Fruit fly (Drosophila melanogaster) whole organism, wandering third instar larva: Measurements from ENCODE around the gene stac.

Source experiments
- Abd-B ChIP-seq: fragments of >200 bp; optimal IDR thresholded peaks from 2 replicates; lab custom pipeline; 2017; ENCODE audit warnings: missing biosample characterization, missing genetic modification characterization
- CG9705 ChIP-seq: fragments of 200-800 bp; sonication (Bioruptor generic); optimal IDR thresholded peaks from 2 replicates; lab custom pipeline; 2018; ENCODE audit warnings: missing biosample characterization, mild to moderate bottlenecking, missing genetic modification characterization
- CrebA ChIP-seq: fragments of 200-800 bp; sonication (Bioruptor generic); optimal IDR thresholded peaks from 2 replicates; lab custom pipeline; 2016; ENCODE audit warnings: missing biosample characterization, mild to moderate bottlenecking, missing genetic modification characterization, borderline replicate concordance
- Dif ChIP-seq: fragments of 200-275, 200-300 bp; sonication (Bioruptor generic); optimal IDR thresholded peaks from 2 replicates; lab custom pipeline; 2018; ENCODE audit warnings: missing biosample characterization, missing genetic modification characterization; ENCODE audit not compliant: partially characterized antibody
- GATAd ChIP-seq: sonication (Bioruptor generic); optimal IDR thresholded peaks from 2 replicates; lab custom pipeline; 2016; ENCODE audit warnings: missing biosample characterization, missing genetic modification characterization
- HLH106 ChIP-seq: fragments of 200-800 bp; optimal IDR thresholded peaks from 3 replicates; lab custom pipeline; 2019; ENCODE audit warnings: missing biosample characterization, mild to moderate bottlenecking, missing genetic modification characterization, moderate library complexity
- Hnf4 ChIP-seq: fragments of 200-800 bp; sonication (Bioruptor generic); optimal IDR thresholded peaks from 2 replicates; lab custom pipeline; 2016; ENCODE audit warnings: missing biosample characterization, mild to moderate bottlenecking, missing genetic modification characterization
- Hr78 ChIP-seq: fragments of >200 bp; optimal IDR thresholded peaks from 2 replicates; lab custom pipeline; 2017; ENCODE audit warnings: missing biosample characterization, missing genetic modification characterization
- Hr83 ChIP-seq: fragments of 200-300 bp; sonication (Bioruptor generic); optimal IDR thresholded peaks from 2 replicates; lab custom pipeline; 2016; ENCODE audit warnings: missing biosample characterization, mild to moderate bottlenecking, missing genetic modification characterization, moderate library complexity; ENCODE audit not compliant: poor library complexity, severe bottlenecking
- Mio ChIP-seq: sonication (Bioruptor generic); optimal IDR thresholded peaks from 2 replicates; lab custom pipeline; 2016; ENCODE audit warnings: missing biosample characterization, missing genetic modification characterization
- OdsH ChIP-seq: fragments of 200-800 bp; sonication (Bioruptor generic); optimal IDR thresholded peaks from 2 replicates; lab custom pipeline; 2016; ENCODE audit warnings: missing biosample characterization, mild to moderate bottlenecking, missing genetic modification characterization
- Rel ChIP-seq, 2 experiments: fragments of 200-800 bp; sonication (Bioruptor generic) in 1 of 2; optimal IDR thresholded peaks; 2 replicates in 1 of 2; 3 replicates in 1 of 2; lab custom pipeline; 2016 to 2019; ENCODE audit warnings: mild to moderate bottlenecking in 2 of 2, missing biosample characterization in 2 of 2, missing genetic modification characterization in 2 of 2, moderate library complexity in 1 of 2
- Sp1 ChIP-seq: fragments of 200-800 bp; sonication (Bioruptor generic); optimal IDR thresholded peaks from 3 replicates; lab custom pipeline; 2019; ENCODE audit warnings: missing biosample characterization, mild to moderate bottlenecking, missing genetic modification characterization, moderate library complexity
- Vsx2 ChIP-seq: fragments of 200-300, 225-300 bp; sonication (Bioruptor generic); optimal IDR thresholded peaks from 2 replicates; lab custom pipeline; 2018; ENCODE audit warnings: missing biosample characterization, missing genetic modification characterization; ENCODE audit not compliant: partially characterized antibody
- br ChIP-seq: fragments of 200-800 bp; sonication (Bioruptor generic); optimal IDR thresholded peaks from 2 replicates; lab custom pipeline; 2016; ENCODE audit warnings: missing biosample characterization, missing genetic modification characterization
- brk ChIP-seq: fragments of 200-800 bp; sonication (Bioruptor generic); optimal IDR thresholded peaks from 2 replicates; lab custom pipeline; 2016; ENCODE audit warnings: missing biosample characterization, mild to moderate bottlenecking, missing genetic modification characterization
- dl ChIP-seq, 2 experiments: fragments of 175-275, 200-275 bp in 1 of 2; fragments of 200-275 bp in 1 of 2; sonication (Bioruptor generic); optimal IDR thresholded peaks; lab custom pipeline; 2018; ENCODE audit warnings: mild to moderate bottlenecking in 2 of 2, missing biosample characterization in 2 of 2, missing genetic modification characterization in 2 of 2, moderate library complexity in 2 of 2; ENCODE audit not compliant: partially characterized antibody in 2 of 2, insufficient read depth in 1 of 2
- dmrt93B ChIP-seq: fragments of 200-800 bp; sonication (Bioruptor generic); optimal IDR thresholded peaks from 2 replicates; lab custom pipeline; 2018; ENCODE audit warnings: missing biosample characterization, mild to moderate bottlenecking, missing genetic modification characterization
- dsf ChIP-seq: sonication (Bioruptor generic); optimal IDR thresholded peaks from 2 replicates; lab custom pipeline; 2016; ENCODE audit warnings: missing biosample characterization, missing genetic modification characterization, borderline replicate concordance
- ey ChIP-seq: fragments of 200-800 bp; sonication (Bioruptor generic); optimal IDR thresholded peaks from 2 replicates; lab custom pipeline; 2016; ENCODE audit warnings: missing biosample characterization, missing genetic modification characterization
- foxo ChIP-seq, 2 experiments: fragments of 200-800 bp; sonication (Bioruptor generic); optimal IDR thresholded peaks; 2 replicates in 1 of 2; 3 replicates in 1 of 2; lab custom pipeline; 2016 to 2017; ENCODE audit warnings: missing biosample characterization in 2 of 2, missing genetic modification characterization in 2 of 2
- fru ChIP-seq: fragments of 200-800 bp; sonication (Bioruptor generic); optimal IDR thresholded peaks from 3 replicates; lab custom pipeline; 2016; ENCODE audit warnings: missing biosample characterization, mild to moderate bottlenecking, missing genetic modification characterization
- h ChIP-seq: fragments of 200-800 bp; sonication (Bioruptor generic); optimal IDR thresholded peaks from 3 replicates; lab custom pipeline; 2016; ENCODE audit warnings: missing biosample characterization, mild to moderate bottlenecking, missing genetic modification characterization
- jim ChIP-seq: fragments of 175-275, 200-325 bp; sonication (Bioruptor generic); optimal IDR thresholded peaks from 2 replicates; lab custom pipeline; 2016; ENCODE audit warnings: missing biosample characterization, mild to moderate bottlenecking, missing genetic modification characterization
- lola ChIP-seq: fragments of >200 bp; optimal IDR thresholded peaks from 2 replicates; lab custom pipeline; 2017; ENCODE audit warnings: missing biosample characterization, missing genetic modification characterization
- psq ChIP-seq: fragments of 200-800 bp; sonication (Bioruptor generic); optimal IDR thresholded peaks from 3 replicates; lab custom pipeline; 2017; ENCODE audit warnings: missing biosample characterization, mild to moderate bottlenecking, missing genetic modification characterization, moderate library complexity
- rgr ChIP-seq: fragments of 200-800 bp; sonication (Bioruptor generic); optimal IDR thresholded peaks from 3 replicates; lab custom pipeline; 2016; ENCODE audit warnings: missing biosample characterization, mild to moderate bottlenecking, missing genetic modification characterization
- sage ChIP-seq: fragments of 200-800 bp; sonication (Bioruptor generic); optimal IDR thresholded peaks from 2 replicates; lab custom pipeline; 2016; ENCODE audit warnings: missing biosample characterization, mild to moderate bottlenecking, missing genetic modification characterization
- woc ChIP-seq: sonication (Bioruptor generic); optimal IDR thresholded peaks from 2 replicates; lab custom pipeline; 2016; ENCODE audit warnings: missing biosample characterization, mild to moderate bottlenecking, missing genetic modification characterization

The stac gene

dm6 chr3R:25056016-25056415 is at the start of gene stac, which contains the start of gene CG31111:
stac (plus strand) TSS chr3R:25056286.
CG31111 (minus strand) TSS chr3R:25056177.
- no peak for TF ChIP-seq Hr78 (GFP tag; lab: Kevin White, UChicago)
- TF ChIP-seq Mio = no peak
- no peak for TF ChIP-seq HLH106 (tag; lab: Kevin White, UChicago)
- TF ChIP-seq Abd-B (GFP tag; lab: Kevin White, UChicago) = no peak
- TF ChIP-seq sage = peak; percentile 52
- no peak for TF ChIP-seq dmrt93B
- no peak for TF ChIP-seq Hnf4
- TF ChIP-seq GATAd (GFP tag; lab: Kevin White, UChicago) = no peak
- no peak for TF ChIP-seq Sp1 (GFP tag; lab: Kevin White, UChicago)
- TF ChIP-seq fru (GFP tag; lab: Kevin White, UChicago) = no peak
- TF ChIP-seq psq (GFP tag; lab: Kevin White, UChicago) = no peak
- no peak for TF ChIP-seq dsf (GFP tag; lab: Kevin White, UChicago)
- TF ChIP-seq ey (GFP tag; lab: Kevin White, UChicago) = no peak
- TF ChIP-seq woc (GFP tag; lab: Kevin White, UChicago) = no peak
- TF ChIP-seq br = no peak
- no peak for TF ChIP-seq CG9705 (GFP tag; lab: Kevin White, UChicago)
- no peak for TF ChIP-seq Rel (GFP tag; optimal IDR thresholded peaks at IDR 0.05; lab: Kevin White, UChicago)
- TF ChIP-seq Rel (tag; optimal IDR thresholded peaks at IDR 0.05; lab: Kevin White, UChicago) = peak; percentile 22

- TF ChIP-seq brk (GFP tag; lab: Kevin White, UChicago) (no peak), br (peak; percentile 42), rgr (GFP tag; lab: Kevin White, UChicago) (peak; percentile 10), HLH106 (tag; lab: Kevin White, UChicago) (peak; percentile 58), jim (GFP tag; lab: Kevin White, UChicago) (no peak), foxo (GFP tag; optimal IDR thresholded peaks at IDR 0.05; lab: Kevin White, UChicago) (peak in 1 of 2 experiments; percentile 58), dmrt93B (peak; percentile 33), fru (GFP tag; lab: Kevin White, UChicago) (peak; percentile 51), GATAd (GFP tag; lab: Kevin White, UChicago) (no peak), h (GFP tag; lab: Kevin White, UChicago) (peak; percentile 59), OdsH (peak; percentile 22), Sp1 (GFP tag; lab: Kevin White, UChicago) (peak; percentile 44), woc (GFP tag; lab: Kevin White, UChicago) (peak; percentile 22), ey (GFP tag; lab: Kevin White, UChicago) (peak; percentile 18)
Measured at dm6 chr3R:25009745-25010446, 46.2 kb upstream of the stac start.

dm6 chr3R:25012016-25012415 is 44.1 kb upstream of the stac start:
- TF ChIP-seq dl (GFP tag; optimal IDR thresholded peaks at IDR 0.05; lab: Kevin White, UChicago; ENCODE audit: insufficient read depth in 1 of 2, partially characterized antibody in 2 of 2) (no peak), CrebA (no peak), fru (GFP tag; lab: Kevin White, UChicago) (no peak), foxo (GFP tag; optimal IDR thresholded peaks at IDR 0.05; lab: Kevin White, UChicago) (no peak), h (GFP tag; lab: Kevin White, UChicago) (no peak), psq (GFP tag; lab: Kevin White, UChicago) (no peak), Hnf4 (no peak), Vsx2 (GFP tag; lab: Kevin White, UChicago) (no peak), woc (GFP tag; lab: Kevin White, UChicago) (no peak), OdsH (no peak), Mio (no peak), sage (no peak), jim (GFP tag; lab: Kevin White, UChicago) (no peak), Hr83 (GFP tag; lab: Kevin White, UChicago) (no peak), lola (GFP tag; lab: Kevin White, UChicago) (no peak), ey (GFP tag; lab: Kevin White, UChicago) (no peak), Rel (GFP tag; optimal IDR thresholded peaks at IDR 0.05; lab: Kevin White, UChicago) (no peak), Rel (tag; optimal IDR thresholded peaks at IDR 0.05; lab: Kevin White, UChicago) (no peak), Dif (GFP tag; lab: Kevin White, UChicago) (no peak)

dm6 chr3R:25023056-25023455 is 33.0 kb upstream of the stac start, which contains the start of gene beta4GalT7:
beta4GalT7 (plus strand) TSS chr3R:25023256.
- no peak for TF ChIP-seq Dif (GFP tag; lab: Kevin White, UChicago)
- no peak for TF ChIP-seq Mio
- no peak for TF ChIP-seq HLH106 (tag; lab: Kevin White, UChicago)
